Worm (Caenorhabditis elegans) whole organism, dauer: ENCODE results near the gene zyg-9.

ENCODE experiments used
- unc-62 ChIP-seq: sonication (generic microtip); optimal IDR thresholded peaks from 2 replicates; lab custom pipeline; 2017; ENCODE audit warnings: missing biosample characterization, missing genetic modification reagents, missing genetic modification characterization

Gene zyg-9

ce11 chrII:8498173-8498572 lies 40.6 kb downstream of the zyg-9 start:
- TF ChIP-seq unc-62: no peak

DNA sequence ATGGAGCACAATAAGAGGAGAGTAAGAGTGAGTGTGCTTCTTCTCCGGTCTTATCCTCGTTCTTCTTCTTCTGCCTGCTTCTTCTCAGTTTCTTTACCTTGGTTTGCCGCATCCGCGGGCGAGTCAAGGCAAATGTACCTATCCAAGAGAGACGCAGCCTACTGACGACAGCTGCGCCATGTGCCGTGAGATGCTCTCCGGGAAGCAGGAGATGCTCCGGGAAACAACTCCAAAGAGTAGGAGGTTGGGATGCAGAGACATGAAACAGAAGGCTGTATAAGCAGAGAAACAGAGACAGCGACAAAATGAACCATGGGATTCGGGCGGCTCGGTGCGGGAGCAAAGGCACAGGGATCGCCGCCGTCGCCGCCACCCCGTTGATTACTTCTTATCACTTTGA lies 41.4 kb downstream of the zyg-9 start:
- TF ChIP-seq unc-62: no peak

- TF ChIP-seq unc-62: no peak
Observed at ce11 chrII:8504074-8504724, 46.6 kb downstream of the zyg-9 start.

DNA sequence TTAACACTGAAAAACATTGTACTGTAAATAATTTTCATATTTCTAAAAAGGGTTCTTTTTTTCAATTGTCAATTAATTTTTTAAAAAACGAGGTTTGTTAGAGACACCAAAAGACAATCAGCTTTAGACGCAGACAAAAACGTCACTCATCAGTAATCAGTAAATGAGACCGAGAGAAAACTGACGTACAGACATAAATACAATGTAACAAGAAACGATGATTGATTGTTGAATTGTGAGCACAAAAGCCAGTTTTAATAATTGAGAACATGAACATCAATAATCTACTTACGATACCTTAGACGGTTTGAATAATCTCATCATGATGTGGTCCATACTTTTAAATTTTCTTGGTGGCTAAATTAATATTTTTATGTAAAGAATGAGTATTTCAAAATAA lies 49.1 kb downstream of the zyg-9 start:
- no peak for TF ChIP-seq unc-62

- TF ChIP-seq unc-62: no peak
Observed at ce11 chrII:8508956-8509355, 51.3 kb downstream of the zyg-9 start, which contains the start of gene T13H5.1. Gene T13H5.1, minus strand, starts transcription at chrII:8509056.
